Worm (Caenorhabditis elegans): ENCODE data around the gene C45B11.9.

The C45B11.9 gene

DNA sequence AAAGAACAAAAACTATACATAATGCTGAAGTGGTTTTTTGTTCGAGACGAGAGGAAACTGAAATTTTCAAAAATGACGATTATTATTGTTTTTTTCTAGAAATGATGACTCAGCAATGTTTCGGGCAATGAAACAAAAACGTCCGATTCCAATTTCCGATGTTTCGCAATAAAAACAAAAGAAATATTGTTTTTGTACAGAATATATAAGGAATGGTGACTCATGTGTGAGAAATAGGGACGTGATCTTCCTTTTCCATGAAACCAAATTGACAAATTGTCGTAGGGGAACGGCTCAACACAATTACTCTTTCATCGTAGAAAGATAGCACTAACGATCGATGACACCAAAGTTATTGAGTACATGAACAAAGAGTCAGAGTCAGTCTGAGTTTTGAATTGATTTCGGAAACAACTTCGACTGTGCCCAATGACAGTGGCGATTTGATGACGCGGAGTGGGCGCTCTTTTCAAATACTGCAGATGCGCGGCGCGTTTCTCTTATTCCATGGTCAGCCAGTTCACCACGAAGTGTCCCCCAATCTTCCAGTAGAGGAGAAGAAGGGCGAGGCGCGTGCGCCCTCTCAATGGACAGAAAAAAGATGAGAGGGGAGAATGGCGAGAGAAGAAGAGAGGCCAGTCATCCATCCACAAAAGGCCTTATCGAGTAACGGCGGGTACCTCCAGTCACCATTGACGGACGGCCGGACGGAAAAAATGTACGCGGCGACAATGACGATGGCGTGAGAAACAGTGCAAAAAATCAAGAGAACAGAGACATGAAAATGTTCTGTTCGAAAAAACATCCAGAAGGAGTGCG is 35.3 kb downstream of the C45B11.9 start (continued):
- TF ChIP-seq mdt-29 (GFP tag; IDR thresholded peaks at IDR 0.05) (no peak), lsy-2 (tag; optimal IDR thresholded peaks at IDR 0.05) (peak in 1 of 2 experiments; percentile 27), madf-5 (GFP tag; IDR thresholded peaks at IDR 0.05) (no peak), egl-27 (tag; optimal IDR thresholded peaks at IDR 0.05) (no peak), F37D6.2 (tag; optimal IDR thresholded peaks at IDR 0.05) (peak; percentile 4), lin-1 (GFP tag; IDR thresholded peaks at IDR 0.05) (no peak), hlh-11 (tag; optimal IDR thresholded peaks at IDR 0.05) (peak; percentile 21), zfp-3 (GFP tag; conservative IDR thresholded peaks at IDR 0.05) (0 out of 2 replicates have a peak, but pooled peaks have one; percentile 41), T26A8.4 (GFP tag; IDR thresholded peaks at IDR 0.05) (0 out of 2 replicates have a peak, but pooled peaks have one; percentile 19), egl-43 (GFP tag; IDR thresholded peaks at IDR 0.05) (peak; percentile 87), F10B5.3 (tag; optimal IDR thresholded peaks at IDR 0.05) (peak; percentile 52), hlh-30 (tag; optimal IDR thresholded peaks at IDR 0.05; ENCODE audit: insufficient read depth) (peak; percentile 65), spr-1 (tag; optimal IDR thresholded peaks at IDR 0.05) (no peak), ctbp-1 (GFP tag; IDR thresholded peaks at IDR 0.05) (peak; percentile 74), mep-1 (tag; optimal IDR thresholded peaks at IDR 0.05) (peak; percentile 27), F44E2.7 (GFP tag; IDR thresholded peaks at IDR 0.05) (no peak), Y105C5A.15 (GFP tag; IDR thresholded peaks at IDR 0.05) (no peak), nhr-11 (tag; optimal IDR thresholded peaks at IDR 0.05) (no peak), nhr-41 (GFP tag; IDR thresholded peaks at IDR 0.05) (no peak), aly-2 (tag; optimal IDR thresholded peaks at IDR 0.05) (no peak)

DNA sequence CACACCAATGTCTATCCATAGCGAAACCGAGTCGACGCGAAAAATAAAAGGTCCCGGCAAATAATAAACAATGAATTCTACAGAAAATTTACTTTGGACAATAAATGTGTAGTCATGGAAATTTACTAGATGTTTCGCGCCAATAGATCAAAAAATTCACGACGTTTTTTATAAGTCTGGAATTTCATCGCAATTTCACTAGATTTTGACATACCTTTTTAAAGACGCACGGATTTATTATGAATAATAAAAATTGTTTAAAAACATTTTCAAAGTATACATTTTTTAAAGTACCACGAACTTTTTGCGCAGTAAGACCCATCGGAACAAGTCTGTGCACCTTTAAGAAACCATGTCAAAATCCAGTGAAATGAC is 35.9 kb downstream of the C45B11.9 start:
- 0 out of 2 replicates have a peak, but pooled peaks have one; percentile 39 for TF ChIP-seq tag-97 (GFP tag; IDR thresholded peaks at IDR 0.05)
- 0 out of 2 replicates have a peak, but pooled peaks have one; percentile 48 for TF ChIP-seq T26A8.4 (GFP tag; IDR thresholded peaks at IDR 0.05)
- no peak for TF ChIP-seq spr-1 (tag; optimal IDR thresholded peaks at IDR 0.05)
- TF ChIP-seq F10B5.3 (tag; optimal IDR thresholded peaks at IDR 0.05) = peak; percentile 16

DNA sequence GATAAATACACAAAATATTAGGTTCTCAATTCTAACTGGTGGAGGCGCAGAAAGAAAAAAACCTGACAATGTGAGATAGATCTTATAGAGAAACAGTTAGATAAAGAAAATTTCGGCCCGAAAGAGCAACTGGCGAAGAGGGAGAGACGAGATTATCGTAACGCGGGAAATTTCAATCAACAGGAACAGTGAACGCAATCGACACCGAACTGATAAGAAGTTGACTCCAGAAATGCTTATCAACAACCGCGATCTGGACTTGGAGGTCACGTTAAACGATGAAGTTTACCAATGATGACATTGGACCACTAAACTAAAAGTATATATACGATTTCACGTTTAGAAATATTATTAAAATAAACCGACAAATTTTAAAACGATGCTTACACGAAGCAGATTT is 36.3 kb downstream of the C45B11.9 start:
- peak; percentile 46; the same call in 1 of the 2 replicates for TF ChIP-seq tra-1 (GFP tag; IDR thresholded peaks at IDR 0.05)
- no peak for TF ChIP-seq lir-3 (tag; optimal IDR thresholded peaks at IDR 0.05)
- no peak for TF ChIP-seq daf-19 (GFP tag; conservative IDR thresholded peaks at IDR 0.05)
- TF ChIP-seq Y48G9A.11 (GFP tag; IDR thresholded peaks at IDR 0.05) = peak; percentile 80; the same call in 1 of the 2 replicates
- TF ChIP-seq F26F4.8 (GFP tag; conservative IDR thresholded peaks at IDR 0.05) = no peak
- TF ChIP-seq ceh-62 (tag; optimal IDR thresholded peaks at IDR 0.05) = no peak
- TF ChIP-seq ces-1 (GFP tag; optimal IDR thresholded peaks at IDR 0.05) = no peak
- no peak for TF ChIP-seq R02D3.7 (tag; optimal IDR thresholded peaks at IDR 0.05)
- TF ChIP-seq pha-4 (GFP tag; IDR thresholded peaks at IDR 0.05) = peak; percentile 49; the same call in 1 of the 2 replicates
- no peak for TF ChIP-seq pha-4 (tag; optimal IDR thresholded peaks at IDR 0.05)
- 0 out of 2 replicates have a peak, but pooled peaks have one; percentile 30 for TF ChIP-seq F44E2.7 (GFP tag; IDR thresholded peaks at IDR 0.05)
- peak; percentile 39 for TF ChIP-seq unc-130 (GFP tag; optimal IDR thresholded peaks at IDR 0.05)
- peak; percentile 1 for TF ChIP-seq dve-1 (tag; optimal IDR thresholded peaks at IDR 0.05; ENCODE audit: insufficient read depth)
- TF ChIP-seq pqm-1 (tag; optimal IDR thresholded peaks at IDR 0.05) = peak; percentile 1
- TF ChIP-seq rbr-2 (tag; optimal IDR thresholded peaks at IDR 0.05) = no peak
- no peak for TF ChIP-seq nhr-76 (tag; optimal IDR thresholded peaks at IDR 0.05)
- TF ChIP-seq ceh-28 (tag; optimal IDR thresholded peaks at IDR 0.05) = no peak
- TF ChIP-seq dmd-6 (GFP tag; IDR thresholded peaks at IDR 0.05) = peak; percentile 22; the same call in 1 of the 2 replicates
- TF ChIP-seq nhr-28 (tag; optimal IDR thresholded peaks at IDR 0.05) = peak; percentile 12
- TF ChIP-seq dmd-9 (GFP tag; IDR thresholded peaks at IDR 0.05) = no peak
- TF ChIP-seq zip-11 (GFP tag; IDR thresholded peaks at IDR 0.05) = no peak
- no peak for TF ChIP-seq daf-16 (GFP tag; optimal IDR thresholded peaks at IDR 0.05)
- no peak for TF ChIP-seq daf-16 (tag; optimal IDR thresholded peaks at IDR 0.05)
- TF ChIP-seq nhr-11 (tag; optimal IDR thresholded peaks at IDR 0.05) = no peak
- no peak for TF ChIP-seq set-16 (GFP tag; IDR thresholded peaks at IDR 0.05)
- peak; percentile 55 for TF ChIP-seq aha-1 (tag)
- TF ChIP-seq nhr-42 (GFP tag; IDR thresholded peaks at IDR 0.05) = no peak
- TF ChIP-seq hif-1 (tag; optimal IDR thresholded peaks at IDR 0.05) = no peak
- no peak for TF ChIP-seq nhr-77 (tag; optimal IDR thresholded peaks at IDR 0.05)

Measured in whole organism, L4 larva.